Worm (Caenorhabditis elegans) whole organism, young adult: ENCODE results near the gene F35A5.2.

Experiments
- B0035.1 ChIP-seq: sonication (generic microtip); optimal IDR thresholded peaks from 2 replicates; lab custom pipeline; 2016; ENCODE audit warnings: missing genetic modification characterization, mild to moderate bottlenecking, missing compliant biosample characterization, missing genotype, missing genetic modification reagents
- C17E4.6 ChIP-seq: fragments of 200-800 bp; sonication (Bioruptor generic); IDR thresholded peaks from 2 replicates; pipeline ENCODE4 v1.3.6; 2022; ENCODE audit warnings: missing genetic modification reagents, missing genetic modification characterization, missing compliant biosample characterization
- F10E7.11 ChIP-seq: sonication (generic microtip); optimal IDR thresholded peaks from 2 replicates; lab custom pipeline; 2017; ENCODE audit warnings: mild to moderate bottlenecking, missing genetic modification characterization, moderate library complexity, missing compliant biosample characterization
- F22D6.2 ChIP-seq: sonication (generic microtip); optimal IDR thresholded peaks from 2 replicates; lab custom pipeline; 2016; ENCODE audit warnings: mild to moderate bottlenecking, missing genetic modification characterization, missing compliant biosample characterization
- F37B4.10 ChIP-seq: fragments of 200-800 bp; sonication (Bioruptor generic); IDR thresholded peaks from 2 replicates; pipeline ENCODE4 v1.3.6; 2022; ENCODE audit warnings: missing genetic modification characterization, missing compliant biosample characterization
- F39B2.1 ChIP-seq: fragments of 200-800 bp; sonication (Bioruptor generic); IDR thresholded peaks from 2 replicates; pipeline ENCODE4 v1.3.6; 2022; ENCODE audit warnings: missing genetic modification reagents, missing genetic modification characterization, missing compliant biosample characterization
- F49E8.2 ChIP-seq: sonication (generic microtip); optimal IDR thresholded peaks from 3 replicates; lab custom pipeline; 2017; ENCODE audit warnings: missing genetic modification characterization, mild to moderate bottlenecking, missing compliant biosample characterization, antibody characterized with exemption, moderate library complexity; ENCODE audit not compliant: insufficient read depth
- F57A8.1 ChIP-seq: fragments of 200-800 bp; sonication (Bioruptor generic); optimal IDR thresholded peaks from 2 replicates; lab custom pipeline; 2018; ENCODE audit warnings: mild to moderate bottlenecking, missing genetic modification characterization, moderate library complexity, missing compliant biosample characterization
- T07F8.4 ChIP-seq: sonication (generic microtip); optimal IDR thresholded peaks from 2 replicates; lab custom pipeline; 2016; ENCODE audit warnings: mild to moderate bottlenecking, missing genetic modification characterization, moderate library complexity, missing compliant biosample characterization
- Y53G8AR.9 ChIP-seq: fragments of 200-800 bp; sonication (Bioruptor generic); conservative IDR thresholded peaks from 2 replicates; pipeline ENCODE4 v1.3.6; 2022; ENCODE audit warnings: missing genetic modification reagents, missing genetic modification characterization, missing compliant biosample characterization
- Y56A3A.18 ChIP-seq: fragments of 200-800 bp; sonication (Bioruptor generic); IDR thresholded peaks from 2 replicates; pipeline ENCODE4 v1.3.6; 2022; ENCODE audit warnings: missing genetic modification reagents, missing genetic modification characterization, missing compliant biosample characterization
- Y67H2A.10 ChIP-seq: fragments of 200-800 bp; sonication (Bioruptor generic); conservative IDR thresholded peaks from 2 replicates; pipeline ENCODE4 v1.3.6; 2022; ENCODE audit warnings: missing genetic modification reagents, missing genetic modification characterization, missing compliant biosample characterization
- akir-1 ChIP-seq: fragments of 200-800 bp; sonication (Bioruptor generic); optimal IDR thresholded peaks from 2 replicates; lab custom pipeline; 2018; ENCODE audit warnings: mild to moderate bottlenecking, missing genetic modification characterization, moderate library complexity, missing compliant biosample characterization
- ama-1 ChIP-seq, 3 experiments: fragments of 150-350 bp in 1 of 3; sonication (generic microtip) in 2 of 3; optimal IDR thresholded peaks; 2 replicates each; lab custom pipeline; 2014 to 2018; ENCODE audit warnings: missing biosample characterization in 2 of 3, missing genetic modification characterization in 2 of 3, missing genetic modification reagents in 2 of 3
- bed-1 ChIP-seq: fragments of 200-800 bp; sonication (Bioruptor generic); IDR thresholded peaks from 2 replicates; pipeline ENCODE4 v1.3.6; 2022; ENCODE audit warnings: missing genetic modification reagents, missing genetic modification characterization, missing compliant biosample characterization
- cebp-1 ChIP-seq, 2 experiments: fragments of 200-800 bp in 1 of 2; sonication (Bioruptor generic) in 1 of 2; sonication (generic microtip) in 1 of 2; IDR thresholded peaks in 1 of 2; optimal IDR thresholded peaks in 1 of 2; 2 replicates each; pipeline versions ENCODE4 v1.3.6 to Lab custom; 2017 to 2022; ENCODE audit warnings: missing compliant biosample characterization in 2 of 2, missing genetic modification characterization in 2 of 2, mild to moderate bottlenecking in 1 of 2, missing genetic modification reagents in 1 of 2, moderate library complexity in 1 of 2
- ceh-100 ChIP-seq: fragments of 200-800 bp; sonication (Bioruptor generic); IDR thresholded peaks from 2 replicates; pipeline ENCODE4 v1.3.6; 2022; ENCODE audit warnings: missing genetic modification reagents, missing genetic modification characterization, missing compliant biosample characterization
- ceh-27 ChIP-seq: fragments of 200-800 bp; sonication (Bioruptor generic); optimal IDR thresholded peaks from 2 replicates; lab custom pipeline; 2018; ENCODE audit warnings: mild to moderate bottlenecking, missing genetic modification characterization, moderate library complexity, missing compliant biosample characterization
- ceh-91 ChIP-seq: fragments of 200-800 bp; sonication (Bioruptor generic); IDR thresholded peaks from 2 replicates; pipeline ENCODE4 v1.3.6; 2022; ENCODE audit warnings: missing genetic modification reagents, missing genetic modification characterization, missing compliant biosample characterization
- dox-1 ChIP-seq: fragments of 200-800 bp; sonication (Bioruptor generic); IDR thresholded peaks from 2 replicates; pipeline ENCODE4 v1.3.6; 2022; ENCODE audit warnings: missing genetic modification reagents, missing genetic modification characterization, missing compliant biosample characterization
- egl-18 ChIP-seq: fragments of 200-800 bp; sonication (Bioruptor generic); IDR thresholded peaks from 2 replicates; pipeline ENCODE4 v1.3.6; 2022; ENCODE audit warnings: missing genetic modification reagents, missing genetic modification characterization, missing compliant biosample characterization
- egrh-3 ChIP-seq: fragments of 200-800 bp; sonication (Bioruptor generic); IDR thresholded peaks from 2 replicates; pipeline ENCODE4 v1.3.6; 2022; ENCODE audit warnings: missing genetic modification reagents, missing genetic modification characterization, missing compliant biosample characterization
- him-1 ChIP-seq: sonication (generic microtip); optimal IDR thresholded peaks from 2 replicates; lab custom pipeline; 2016; ENCODE audit warnings: missing genotype, missing genetic modification reagents, missing genetic modification characterization, missing compliant biosample characterization
- hsf-1 ChIP-seq: fragments of 200-800 bp; sonication (Bioruptor generic); IDR thresholded peaks from 2 replicates; pipeline ENCODE4 v1.3.6; 2022; ENCODE audit warnings: missing genetic modification reagents, missing genetic modification characterization, missing compliant biosample characterization
- let-607 ChIP-seq, 2 experiments: fragments of 200-800 bp in 1 of 2; sonication (Bioruptor generic) in 1 of 2; sonication (generic microtip) in 1 of 2; optimal IDR thresholded peaks; 2 replicates each; lab custom pipeline; 2016 to 2018; ENCODE audit warnings: mild to moderate bottlenecking in 2 of 2, missing compliant biosample characterization in 2 of 2, missing genetic modification characterization in 2 of 2, moderate library complexity in 2 of 2, missing genotype in 1 of 2
- lin-40 ChIP-seq: sonication (generic microtip); optimal IDR thresholded peaks from 2 replicates; lab custom pipeline; 2016; ENCODE audit warnings: missing genetic modification characterization, mild to moderate bottlenecking, missing compliant biosample characterization, missing genotype, missing genetic modification reagents
- mcd-1 ChIP-seq: fragments of 200-800 bp; sonication (Bioruptor generic); IDR thresholded peaks from 2 replicates; pipeline ENCODE4 v1.3.6; 2022; ENCODE audit warnings: missing genetic modification reagents, missing genetic modification characterization, missing compliant biosample characterization
- mxl-1 ChIP-seq: sonication (generic microtip); optimal IDR thresholded peaks from 2 replicates; lab custom pipeline; 2016; ENCODE audit warnings: missing genetic modification characterization, missing compliant biosample characterization
- nfyb-1 ChIP-seq: fragments of 200-800 bp; sonication (Bioruptor generic); IDR thresholded peaks from 2 replicates; pipeline ENCODE4 v1.3.6; 2022; ENCODE audit warnings: missing genetic modification reagents, missing genetic modification characterization, missing compliant biosample characterization
- nhr-120 ChIP-seq: fragments of 200-800 bp; sonication (Bioruptor generic); IDR thresholded peaks from 2 replicates; pipeline ENCODE4 v1.3.6; 2022; ENCODE audit warnings: missing genetic modification characterization, missing compliant biosample characterization
- nhr-27 ChIP-seq: fragments of 200-800 bp; sonication (Bioruptor generic); optimal IDR thresholded peaks from 2 replicates; lab custom pipeline; 2018; ENCODE audit warnings: mild to moderate bottlenecking, missing genetic modification characterization, moderate library complexity, missing compliant biosample characterization
- nhr-80 ChIP-seq: sonication (generic microtip); optimal IDR thresholded peaks from 2 replicates; lab custom pipeline; 2016; ENCODE audit warnings: missing genetic modification characterization, missing compliant biosample characterization
- nhr-90 ChIP-seq: sonication (generic microtip); optimal IDR thresholded peaks from 2 replicates; lab custom pipeline; 2016; ENCODE audit warnings: missing genotype, mild to moderate bottlenecking, missing genetic modification characterization, missing compliant biosample characterization
- pbrm-1 ChIP-seq: fragments of 200-800 bp; sonication (Bioruptor generic); IDR thresholded peaks from 2 replicates; pipeline ENCODE4 v1.3.6; 2022; ENCODE audit warnings: missing genetic modification reagents, missing genetic modification characterization, missing compliant biosample characterization
- sdz-38 ChIP-seq: sonication (generic microtip); optimal IDR thresholded peaks from 2 replicates; lab custom pipeline; 2016; ENCODE audit warnings: missing genotype, missing genetic modification characterization, missing compliant biosample characterization
- tbp1 ChIP-seq: fragments of 200-800 bp; sonication (Bioruptor generic); optimal IDR thresholded peaks from 2 replicates; lab custom pipeline; 2018; ENCODE audit warnings: mild to moderate bottlenecking, missing genetic modification characterization, missing compliant biosample characterization
- tbx-9 ChIP-seq: sonication (generic microtip); optimal IDR thresholded peaks from 2 replicates; lab custom pipeline; 2016; ENCODE audit warnings: borderline replicate concordance, missing genetic modification characterization, inconsistent platforms, missing compliant biosample characterization
- unc-62 ChIP-seq: fragments of 150-350 bp; optimal IDR thresholded peaks from 2 replicates; lab custom pipeline; 2014; ENCODE audit warnings: missing biosample characterization, missing genetic modification reagents, missing genetic modification characterization
- zfh-2 ChIP-seq: fragments of 200-800 bp; sonication (Bioruptor generic); conservative IDR thresholded peaks from 2 replicates; pipeline ENCODE4 v1.3.6; 2022; ENCODE audit warnings: missing genetic modification reagents, missing genetic modification characterization, missing compliant biosample characterization
- zim-3 ChIP-seq: sonication (generic microtip); optimal IDR thresholded peaks from 2 replicates; lab custom pipeline; 2017; ENCODE audit warnings: mild to moderate bottlenecking, missing genetic modification characterization, moderate library complexity, missing compliant biosample characterization
- ztf-26 ChIP-seq: sonication (generic microtip); optimal IDR thresholded peaks from 2 replicates; lab custom pipeline; 2017; ENCODE audit warnings: missing genetic modification characterization, missing compliant biosample characterization

Gene F35A5.2

ce11 chrX:3797882-3798281 lies 7.1 kb upstream of the F35A5.2 start, which contains the start of gene abu-10:
abu-10 (plus strand) TSS chrX:3798182.
- TF ChIP-seq nhr-120 = no peak
- TF ChIP-seq ceh-27 (GFP tag; lab: Kevin White, UChicago) = no peak
- no peak for TF ChIP-seq F57A8.1 (GFP tag; lab: Kevin White, UChicago)
- TF ChIP-seq him-1 = no peak
- no peak for TF ChIP-seq T07F8.4
- TF ChIP-seq egl-18 (GFP tag; lab: Robert Waterston, UW) = no peak
- TF ChIP-seq nfyb-1 (GFP tag; lab: Robert Waterston, UW) = no peak
- TF ChIP-seq F37B4.10 (GFP tag; lab: Robert Waterston, UW) = no peak
- TF ChIP-seq pbrm-1 (GFP tag; lab: Robert Waterston, UW) = no peak
- TF ChIP-seq unc-62 (GFP tag; lab: Kevin White, UChicago) = no peak
- no peak for TF ChIP-seq ama-1 (optimal IDR thresholded peaks at IDR 0.05; lab: Kevin White, UChicago)
- TF ChIP-seq ama-1 (GFP tag; optimal IDR thresholded peaks at IDR 0.05; lab: Kevin White, UChicago) = no peak
- no peak for TF ChIP-seq nhr-90 (tag; lab: Kevin White, UChicago)

DNA sequence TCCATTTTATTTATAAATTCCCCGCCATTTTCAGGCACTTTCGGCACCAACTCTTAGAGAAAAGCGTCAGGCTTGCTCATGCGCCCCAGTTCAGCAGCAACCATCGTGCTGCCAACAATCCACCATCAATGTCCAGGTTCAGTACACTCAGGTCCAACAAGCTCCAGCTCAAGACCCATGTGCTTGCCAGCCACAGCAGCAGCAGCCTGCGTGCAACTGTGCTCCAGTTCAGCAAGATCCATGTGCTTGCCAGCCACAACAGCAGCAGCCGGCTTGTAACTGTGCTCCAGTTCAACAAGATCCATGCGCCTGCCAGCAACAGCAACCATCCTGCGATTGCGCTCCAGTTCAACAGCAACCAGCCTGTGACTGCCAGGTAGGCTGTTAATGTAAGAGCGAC lies 6.6 kb upstream of the F35A5.2 start:
- TF ChIP-seq Y67H2A.10 (GFP tag; lab: Robert Waterston, UW) = no peak
- 0 out of 2 replicates have a peak, but pooled peaks have one; percentile 9 for TF ChIP-seq egrh-3 (GFP tag; lab: Robert Waterston, UW)
- peak; percentile 65 for TF ChIP-seq zfh-2 (GFP tag; lab: Robert Waterston, UW)
- TF ChIP-seq F39B2.1 = no peak
- TF ChIP-seq mcd-1 (GFP tag; lab: Robert Waterston, UW) = no peak
- no peak for TF ChIP-seq dox-1
- TF ChIP-seq tbp1 = no peak
- no peak for TF ChIP-seq ceh-91 (GFP tag; lab: Robert Waterston, UW)

DNA sequence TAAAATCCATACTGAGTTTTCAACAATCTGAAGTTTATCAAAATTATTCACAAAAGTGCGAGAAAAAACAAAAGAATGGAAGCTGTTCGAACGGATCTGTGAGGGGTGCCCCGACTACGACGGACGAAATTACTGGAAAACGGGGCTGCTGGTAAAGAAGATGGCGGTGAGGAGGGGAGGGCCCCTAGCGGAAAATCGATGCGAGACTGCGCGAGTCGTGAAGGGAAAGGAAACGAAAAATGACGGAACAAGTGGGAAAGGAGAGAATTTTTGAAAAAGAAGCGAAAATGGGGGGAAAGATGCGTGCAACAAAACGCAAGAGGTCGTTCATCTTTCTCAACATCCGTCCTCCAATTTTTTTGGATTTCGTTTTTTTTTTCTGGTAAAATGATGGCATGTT lies 2.2 kb upstream of the F35A5.2 start:
- TF ChIP-seq zfh-2 (GFP tag; lab: Robert Waterston, UW) (peak; percentile 74), akir-1 (no peak), Y67H2A.10 (GFP tag; lab: Robert Waterston, UW) (no peak), unc-62 (GFP tag; lab: Kevin White, UChicago) (no peak), nfyb-1 (GFP tag; lab: Robert Waterston, UW) (0 out of 2 replicates have a peak, but pooled peaks have one; percentile 35), zim-3 (tag; lab: Kevin White, UChicago) (no peak), sdz-38 (tag; lab: Kevin White, UChicago) (no peak), lin-40 (tag; lab: Kevin White, UChicago) (no peak), ztf-26 (tag; lab: Kevin White, UChicago) (no peak)

DNA sequence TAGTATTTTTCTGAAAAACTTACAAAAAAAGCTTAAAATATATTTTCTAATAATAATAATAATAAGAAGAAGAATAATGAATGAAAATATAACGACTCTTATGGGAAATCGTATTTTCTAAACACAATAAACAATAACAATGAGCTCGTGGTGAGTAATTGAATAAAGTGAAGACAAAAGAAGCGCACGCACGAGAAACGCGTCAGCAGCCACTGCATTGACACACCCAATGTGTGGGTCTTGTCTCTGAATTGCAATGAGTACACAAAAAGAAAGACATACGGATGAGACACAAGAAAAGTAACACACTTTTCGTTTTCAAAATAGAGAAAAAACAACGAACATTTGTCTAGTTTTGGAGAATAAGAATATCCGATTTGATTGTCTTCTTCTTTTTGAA lies 1.6 kb upstream of the F35A5.2 start, which contains the start of gene F35A5.8:
F35A5.8 (minus strand) TSS at position 151 of the 400 bp plus-strand sequence.
- TF ChIP-seq cebp-1 (GFP tag; IDR thresholded peaks at IDR 0.05; lab: Robert Waterston, UW) (no peak), cebp-1 (tag; optimal IDR thresholded peaks at IDR 0.05; lab: Kevin White, UChicago) (no peak), C17E4.6 (GFP tag; lab: Robert Waterston, UW) (no peak), nhr-27 (tag; lab: Kevin White, UChicago) (no peak), bed-1 (no peak), tbx-9 (tag; lab: Kevin White, UChicago) (no peak), F10E7.11 (tag; lab: Kevin White, UChicago) (no peak), dox-1 (0 out of 2 replicates have a peak, but pooled peaks have one; percentile 39), Y56A3A.18 (GFP tag; lab: Robert Waterston, UW) (0 out of 2 replicates have a peak, but pooled peaks have one; percentile 12), F39B2.1 (no peak), F49E8.2 (tag; lab: Kevin White, UChicago) (no peak), mxl-1 (tag; lab: Kevin White, UChicago) (no peak), let-607 (tag; optimal IDR thresholded peaks at IDR 0.05; lab: Kevin White, UChicago) (no peak), nhr-80 (tag; lab: Kevin White, UChicago) (peak; percentile 54), F37B4.10 (GFP tag; lab: Robert Waterston, UW) (no peak), F57A8.1 (GFP tag; lab: Kevin White, UChicago) (no peak), him-1 (no peak), B0035.1 (tag; lab: Kevin White, UChicago) (no peak), Y53G8AR.9 (GFP tag; lab: Robert Waterston, UW) (0 out of 2 replicates have a peak, but pooled peaks have one; percentile 36), hsf-1 (GFP tag; lab: Robert Waterston, UW) (no peak), F22D6.2 (no peak), ceh-100 (GFP tag; lab: Robert Waterston, UW) (no peak)
